Fruit fly (Drosophila melanogaster) whole organism, embryonic: ENCODE measurements around the gene CG10993.

ENCODE experiments used
- CG10274 ChIP-seq: fragments of 200-800 bp; sonication (Bioruptor generic); optimal IDR thresholded peaks from 3 replicates; lab custom pipeline; 2017; ENCODE audit warnings: missing biosample characterization, mild to moderate bottlenecking, missing genetic modification characterization
- CG10366 ChIP-seq: fragments of 200-800 bp; sonication (Bioruptor generic); IDR thresholded peaks from 2 replicates; pipeline ENCODE4 v1.3.6; 2022; ENCODE audit warnings: missing biosample characterization, missing genetic modification characterization
- CG10462 ChIP-seq: fragments of 200-800 bp; sonication (Bioruptor generic); optimal IDR thresholded peaks from 2 replicates; lab custom pipeline; 2016; ENCODE audit warnings: missing biosample characterization, missing genetic modification characterization
- CG12299 ChIP-seq: fragments of 200-800 bp; sonication (Bioruptor generic); optimal IDR thresholded peaks from 2 replicates; lab custom pipeline; 2018; ENCODE audit warnings: missing biosample characterization, mild to moderate bottlenecking, missing genetic modification characterization
- CG12744 ChIP-seq: fragments of 200-800 bp; sonication (Bioruptor generic); optimal IDR thresholded peaks from 2 replicates; lab custom pipeline; 2016; ENCODE audit warnings: missing biosample characterization, missing genetic modification characterization
- CG12769 ChIP-seq: fragments of 200-800 bp; sonication (Bioruptor generic); optimal IDR thresholded peaks from 2 replicates; lab custom pipeline; 2019; ENCODE audit warnings: missing biosample characterization, mild to moderate bottlenecking, missing genetic modification characterization, moderate library complexity
- CG13424 ChIP-seq: fragments of 200-800 bp; sonication (Bioruptor generic); optimal IDR thresholded peaks from 2 replicates; lab custom pipeline; 2019; ENCODE audit warnings: missing biosample characterization, mild to moderate bottlenecking, missing genetic modification characterization, moderate library complexity
- CG14965 ChIP-seq: fragments of 200-800 bp; sonication (Bioruptor generic); optimal IDR thresholded peaks from 2 replicates; lab custom pipeline; 2016; ENCODE audit warnings: missing biosample characterization, missing genetic modification characterization, borderline replicate concordance
- CG18262 ChIP-seq: fragments of 200-800 bp; optimal IDR thresholded peaks from 3 replicates; lab custom pipeline; 2019; ENCODE audit warnings: missing biosample characterization, mild to moderate bottlenecking, missing genetic modification characterization, moderate library complexity
- CG6791 ChIP-seq: fragments of 200-800 bp; sonication (Bioruptor generic); IDR thresholded peaks from 3 replicates; pipeline ENCODE4 v1.3.6; 2022; ENCODE audit warnings: missing biosample characterization, missing genetic modification characterization; ENCODE audit not compliant: partially characterized antibody
- CG7786 ChIP-seq: fragments of 200-800 bp; sonication (Bioruptor generic); optimal IDR thresholded peaks from 2 replicates; lab custom pipeline; 2016; ENCODE audit warnings: missing biosample characterization, missing genetic modification characterization
- CG7839 ChIP-seq: fragments of 200-800 bp; sonication (Bioruptor generic); optimal IDR thresholded peaks from 3 replicates; lab custom pipeline; 2018; ENCODE audit warnings: missing biosample characterization, mild to moderate bottlenecking, missing genetic modification characterization, moderate library complexity
- CG7963 ChIP-seq: fragments of 200-800 bp; sonication (Bioruptor generic); IDR thresholded peaks from 3 replicates; pipeline ENCODE4 v1.3.6; 2022; ENCODE audit warnings: missing biosample characterization, missing genetic modification characterization; ENCODE audit not compliant: partially characterized antibody
- Chrac-16 ChIP-seq: fragments of 200-800 bp; sonication (Bioruptor generic); optimal IDR thresholded peaks from 3 replicates; lab custom pipeline; 2016; ENCODE audit warnings: missing biosample characterization, missing genetic modification characterization
- Doc3 ChIP-seq: fragments of 200-800 bp; sonication (Bioruptor generic); IDR thresholded peaks from 3 replicates; pipeline ENCODE4 v1.3.6; 2022; ENCODE audit warnings: missing biosample characterization, missing genetic modification characterization; ENCODE audit not compliant: partially characterized antibody
- HLH4C ChIP-seq: fragments of 200-800 bp; sonication (Bioruptor generic); IDR thresholded peaks from 3 replicates; pipeline ENCODE4 v1.3.6; 2022; ENCODE audit warnings: missing biosample characterization, missing genetic modification characterization; ENCODE audit not compliant: partially characterized antibody
- Hand ChIP-seq: fragments of 200-800 bp; sonication (Bioruptor generic); optimal IDR thresholded peaks from 2 replicates; lab custom pipeline; 2017; ENCODE audit warnings: mild to moderate bottlenecking, missing biosample characterization, missing genetic modification reagents, missing genetic modification characterization
- HmgD ChIP-seq: fragments of 200-800 bp; sonication (Bioruptor generic); optimal IDR thresholded peaks from 3 replicates; lab custom pipeline; 2016; ENCODE audit warnings: missing biosample characterization, missing genetic modification characterization
- Med ChIP-seq: fragments of 200-800 bp; sonication (Bioruptor generic); peaks from one replicate; lab custom pipeline; 2016; ENCODE audit warnings: missing biosample characterization, missing genetic modification characterization, mild to moderate bottlenecking, inconsistent platforms, moderate library complexity
- Sox100B ChIP-seq: fragments of 200-800 bp; sonication (Bioruptor generic); optimal IDR thresholded peaks from 3 replicates; lab custom pipeline; 2018; ENCODE audit warnings: missing biosample characterization, mild to moderate bottlenecking, missing genetic modification characterization
- abd-A ChIP-seq: fragments of 200-800 bp; sonication (Bioruptor generic); optimal IDR thresholded peaks from 3 replicates; lab custom pipeline; 2019; ENCODE audit warnings: missing biosample characterization, mild to moderate bottlenecking, missing genetic modification characterization, moderate library complexity
- ac ChIP-seq: fragments of 200-800 bp; sonication (Bioruptor generic); optimal IDR thresholded peaks from 3 replicates; lab custom pipeline; 2017; ENCODE audit warnings: missing biosample characterization, mild to moderate bottlenecking, missing genetic modification characterization
- amos ChIP-seq: fragments of 200-800 bp; sonication (Bioruptor generic); IDR thresholded peaks from 2 replicates; pipeline ENCODE4 v1.3.6; 2022; ENCODE audit warnings: missing biosample characterization, missing genetic modification characterization; ENCODE audit not compliant: partially characterized antibody
- bsh ChIP-seq, 2 experiments: fragments of 200-800 bp; sonication (Bioruptor generic); optimal IDR thresholded peaks; 2 replicates each; lab custom pipeline; 2017 to 2018; ENCODE audit warnings: mild to moderate bottlenecking in 2 of 2, missing biosample characterization in 2 of 2, missing genetic modification characterization in 2 of 2, moderate library complexity in 1 of 2
- cato ChIP-seq: fragments of 200-800 bp; sonication (Bioruptor generic); optimal IDR thresholded peaks from 2 replicates; lab custom pipeline; 2016; ENCODE audit warnings: missing biosample characterization, missing genetic modification characterization, borderline replicate concordance
- cg ChIP-seq: fragments of 200-800 bp; sonication (Bioruptor generic); optimal IDR thresholded peaks from 3 replicates; lab custom pipeline; 2019; ENCODE audit warnings: missing biosample characterization, mild to moderate bottlenecking, missing genetic modification characterization, moderate library complexity
- chinmo ChIP-seq: fragments of 200-800 bp; sonication (Bioruptor generic); IDR thresholded peaks from 4 replicates; pipeline ENCODE4 v1.3.6; 2022; ENCODE audit warnings: missing biosample characterization, missing genetic modification characterization; ENCODE audit not compliant: partially characterized antibody
- chm ChIP-seq: fragments of 200-800 bp; sonication (Bioruptor generic); IDR thresholded peaks from 2 replicates; pipeline ENCODE4 v1.3.6; 2022; ENCODE audit warnings: missing biosample characterization, missing genetic modification characterization
- crol ChIP-seq: fragments of 200-800 bp; sonication (Bioruptor generic); IDR thresholded peaks from 2 replicates; pipeline ENCODE4 v1.3.6; 2022; ENCODE audit warnings: missing biosample characterization, missing genetic modification characterization
- dimm ChIP-seq: fragments of 200-800 bp; sonication (Bioruptor generic); IDR thresholded peaks from 2 replicates; pipeline ENCODE4 v1.3.6; 2022; ENCODE audit warnings: missing biosample characterization, missing genetic modification characterization
- dmrt99B ChIP-seq: fragments of 200-800 bp; sonication (Bioruptor generic); optimal IDR thresholded peaks from 2 replicates; lab custom pipeline; 2018; ENCODE audit warnings: missing biosample characterization, mild to moderate bottlenecking, missing genetic modification characterization, moderate library complexity
- eve ChIP-seq, 2 experiments: fragments of >200 bp; optimal IDR thresholded peaks; 2 replicates each; lab custom pipeline; 2017; ENCODE audit warnings: missing biosample characterization in 2 of 2, missing genetic modification characterization in 2 of 2
- fd3F ChIP-seq: fragments of 200-800 bp; sonication (Bioruptor generic); optimal IDR thresholded peaks from 2 replicates; lab custom pipeline; 2018; ENCODE audit warnings: missing biosample characterization, mild to moderate bottlenecking, missing genetic modification characterization, moderate library complexity
- fru ChIP-seq: fragments of >200 bp; optimal IDR thresholded peaks from 2 replicates; lab custom pipeline; 2017
- gem ChIP-seq: fragments of 200-800 bp; sonication (Bioruptor generic); optimal IDR thresholded peaks from 2 replicates; lab custom pipeline; 2019; ENCODE audit warnings: missing biosample characterization, mild to moderate bottlenecking, missing genetic modification characterization, moderate library complexity
- grau ChIP-seq: fragments of 200-800 bp; optimal IDR thresholded peaks from 3 replicates; lab custom pipeline; 2019; ENCODE audit warnings: missing biosample characterization, mild to moderate bottlenecking, missing genetic modification characterization, moderate library complexity
- lola ChIP-seq, 3 experiments: fragments of >200 bp in 2 of 3; fragments of 200-800 bp in 1 of 3; sonication (Bioruptor generic) in 1 of 3; optimal IDR thresholded peaks; 2 replicates each; lab custom pipeline; 2017 to 2019; ENCODE audit warnings: missing biosample characterization in 3 of 3, missing genetic modification characterization in 3 of 3, mild to moderate bottlenecking in 1 of 3, moderate library complexity in 1 of 3
- luna ChIP-seq: fragments of 200-800 bp; sonication (Bioruptor generic); optimal IDR thresholded peaks from 2 replicates; lab custom pipeline; 2016; ENCODE audit warnings: missing biosample characterization, missing genetic modification characterization
- mirr ChIP-seq: fragments of 200-800 bp; sonication (Bioruptor generic); optimal IDR thresholded peaks from 3 replicates; lab custom pipeline; 2018; ENCODE audit warnings: missing biosample characterization, mild to moderate bottlenecking, missing genetic modification characterization
- nerfin-2 ChIP-seq: fragments of 200-800 bp; sonication (Bioruptor generic); IDR thresholded peaks from 2 replicates; pipeline ENCODE4 v1.3.6; 2022; ENCODE audit warnings: missing biosample characterization, missing genetic modification characterization; ENCODE audit not compliant: partially characterized antibody
- onecut ChIP-seq: fragments of 200-800 bp; sonication (Bioruptor generic); IDR thresholded peaks from 2 replicates; pipeline ENCODE4 v1.3.6; 2022; ENCODE audit warnings: missing biosample characterization, missing genetic modification characterization
- row ChIP-seq: fragments of 200-800 bp; sonication (Bioruptor generic); IDR thresholded peaks from 3 replicates; pipeline ENCODE4 v1.3.6; 2022; ENCODE audit warnings: missing biosample characterization, missing genetic modification characterization
- sd ChIP-seq: fragments of 200-800 bp; sonication (Bioruptor generic); optimal IDR thresholded peaks from 3 replicates; lab custom pipeline; 2018; ENCODE audit warnings: missing biosample characterization, mild to moderate bottlenecking, missing genetic modification characterization, moderate library complexity
- tll ChIP-seq, 2 experiments: fragments of 200-800 bp in 1 of 2; fragments of >200 bp in 1 of 2; sonication (Bioruptor generic) in 1 of 2; optimal IDR thresholded peaks; 2 replicates each; lab custom pipeline; 2017 to 2019; ENCODE audit warnings: missing biosample characterization in 2 of 2, missing genetic modification characterization in 2 of 2, mild to moderate bottlenecking in 1 of 2, moderate library complexity in 1 of 2
- ttk ChIP-seq: fragments of 200-800 bp; sonication (Bioruptor generic); IDR thresholded peaks from 2 replicates; pipeline ENCODE4 v2.1.2; 2022; ENCODE audit warnings: missing biosample characterization, missing genetic modification characterization
- unc-4 ChIP-seq: fragments of 200-800 bp; sonication (Bioruptor generic); IDR thresholded peaks from 2 replicates; pipeline ENCODE4 v1.3.6; 2022; ENCODE audit warnings: missing biosample characterization, missing genetic modification characterization; ENCODE audit not compliant: partially characterized antibody
- yki ChIP-seq: fragments of >200 bp; optimal IDR thresholded peaks from 3 replicates; lab custom pipeline; 2018
- zf30C ChIP-seq: fragments of 200-800 bp; sonication (Bioruptor generic); optimal IDR thresholded peaks from 3 replicates; lab custom pipeline; 2018; ENCODE audit warnings: missing biosample characterization, mild to moderate bottlenecking, missing genetic modification characterization

CG10993 gene

dm6 chrX:13787282-13787850 lies 3.5 kb downstream of the CG10993 start (continued):
- no peak for TF ChIP-seq CG10462 (GFP tag; lab: Kevin White, UChicago)
- TF ChIP-seq zf30C, result peak; percentile 22
- no peak for TF ChIP-seq CG10366
- TF ChIP-seq ac (GFP tag; lab: Kevin White, UChicago), result no peak
- peak; percentile 11 for TF ChIP-seq grau (tag; lab: Kevin White, UChicago)
- peak; percentile 47; the same call in 2 of the 3 replicates for TF ChIP-seq row (GFP tag; lab: Robert Waterston, UW)
- TF ChIP-seq dmrt99B (tag; lab: Kevin White, UChicago), result peak; percentile 6
- peak; percentile 32 for TF ChIP-seq gem (tag; lab: Kevin White, UChicago)
- TF ChIP-seq fd3F, result no peak
- peak in 1 of 3 experiments; percentile 10 for TF ChIP-seq lola (GFP tag; optimal IDR thresholded peaks at IDR 0.05; lab: Kevin White, UChicago)
- TF ChIP-seq abd-A (tag; lab: Kevin White, UChicago), result peak; percentile 36
- no peak for TF ChIP-seq mirr (GFP tag; lab: Kevin White, UChicago)
- peak; percentile 20 for TF ChIP-seq CG7839 (tag; lab: Kevin White, UChicago)
- TF ChIP-seq CG18262 (tag; lab: Kevin White, UChicago), result peak; percentile 6
- no peak for TF ChIP-seq eve (GFP tag; optimal IDR thresholded peaks at IDR 0.05; lab: Kevin White, UChicago)
- no peak for TF ChIP-seq CG7786 (GFP tag; lab: Kevin White, UChicago)
- peak; percentile 62; the same call in 2 of the 3 replicates for TF ChIP-seq HLH4C (GFP tag; lab: Robert Waterston, UW)
- 0 out of 4 replicates have a peak, but pooled peaks have one; percentile 13 for TF ChIP-seq chinmo (GFP tag; lab: Robert Waterston, UW)
- TF ChIP-seq CG10274, result no peak
- no peak for TF ChIP-seq amos (GFP tag; lab: Robert Waterston, UW)
- no peak for TF ChIP-seq Hand (GFP tag; lab: Kevin White, UChicago)
- no peak for TF ChIP-seq Sox100B (GFP tag; lab: Kevin White, UChicago)
- peak; percentile 31; the same call in 1 of the 3 replicates for TF ChIP-seq CG7963 (GFP tag; lab: Robert Waterston, UW)
- no peak for TF ChIP-seq CG14965 (GFP tag; lab: Kevin White, UChicago)
- TF ChIP-seq CG13424 (tag; lab: Kevin White, UChicago), result no peak
- no peak for TF ChIP-seq CG12769 (tag; lab: Kevin White, UChicago)
- TF ChIP-seq CG12744 (GFP tag; lab: Kevin White, UChicago), result no peak
- TF ChIP-seq CG6791, result peak; percentile 74
- TF ChIP-seq fru (lab: Kevin White, UChicago), result no peak
- peak; percentile 81 for TF ChIP-seq Med (GFP tag; lab: Kevin White, UChicago)
- no peak for TF ChIP-seq cato (GFP tag; lab: Kevin White, UChicago)
- no peak for TF ChIP-seq Doc3 (GFP tag; lab: Robert Waterston, UW)
- TF ChIP-seq cg (GFP tag; lab: Kevin White, UChicago), result peak; percentile 17
- TF ChIP-seq dimm (GFP tag; lab: Robert Waterston, UW), result no peak
- TF ChIP-seq onecut (GFP tag; lab: Robert Waterston, UW), result 0 out of 2 replicates have a peak, but pooled peaks have one; percentile 4
- no peak for TF ChIP-seq yki (lab: Kevin White, UChicago)
- TF ChIP-seq bsh (GFP tag; optimal IDR thresholded peaks at IDR 0.05; lab: Kevin White, UChicago), result peak in 1 of 2 experiments; percentile 4
- TF ChIP-seq tll (GFP tag; optimal IDR thresholded peaks at IDR 0.05; lab: Kevin White, UChicago), result no peak
- peak; percentile 74 for TF ChIP-seq crol
- no peak for TF ChIP-seq luna (GFP tag; lab: Kevin White, UChicago)
- no peak for TF ChIP-seq ttk (GFP tag; lab: Robert Waterston, UW)
- TF ChIP-seq HmgD (GFP tag; lab: Kevin White, UChicago), result no peak
- TF ChIP-seq CG12299 (tag; lab: Kevin White, UChicago), result no peak
- no peak for TF ChIP-seq Chrac-16 (GFP tag; lab: Kevin White, UChicago)
- TF ChIP-seq sd, result no peak
- TF ChIP-seq nerfin-2 (GFP tag; lab: Robert Waterston, UW), result peak; percentile 54; the same call in 1 of the 2 replicates
- no peak for TF ChIP-seq unc-4
- no peak for TF ChIP-seq chm (GFP tag; lab: Robert Waterston, UW)
